Worm (Caenorhabditis elegans): ENCODE measurements around the gene C45G9.10.
A peak's percentile ranks its signal among the peaks of the same experiment; 100 is the strongest.

Gene C45G9.10

ce11 chrIII:5031375-5031836, 30.3 kb downstream of the C45G9.10 start:
- peak; percentile 91 for TF ChIP-seq hlh-6 (tag; optimal IDR thresholded peaks at IDR 0.05)
- TF ChIP-seq ahr-1 (tag; optimal IDR thresholded peaks at IDR 0.05), result peak; percentile 11
- TF ChIP-seq madf-2 (tag; optimal IDR thresholded peaks at IDR 0.05), result peak; percentile 50
- peak; percentile 75 for TF ChIP-seq unc-86 (tag; optimal IDR thresholded peaks at IDR 0.05)
- peak; percentile 95 for TF ChIP-seq elt-2 (tag; optimal IDR thresholded peaks at IDR 0.05)
- peak; percentile 85 for TF ChIP-seq che-1 (tag; optimal IDR thresholded peaks at IDR 0.05)
- peak; percentile 80 for TF ChIP-seq eyg-1 (tag; optimal IDR thresholded peaks at IDR 0.05)
- peak; percentile 78 for TF ChIP-seq hlh-13 (GFP tag; optimal IDR thresholded peaks at IDR 0.05)
- peak; percentile 92 for TF ChIP-seq ceh-18 (tag; optimal IDR thresholded peaks at IDR 0.05)
- peak; percentile 60 for TF ChIP-seq pqm-1 (tag; optimal IDR thresholded peaks at IDR 0.05)
- TF ChIP-seq sox-2 (GFP tag; IDR thresholded peaks at IDR 0.05), result peak; percentile 65
- peak; percentile 38 for TF ChIP-seq Y22D7AL.16 (tag; optimal IDR thresholded peaks at IDR 0.05)
- peak; percentile 54 for TF ChIP-seq hlh-15 (tag; optimal IDR thresholded peaks at IDR 0.05)
- peak; percentile 81 for TF ChIP-seq ceh-31 (tag; optimal IDR thresholded peaks at IDR 0.05)
- TF ChIP-seq fax-1 (tag; optimal IDR thresholded peaks at IDR 0.05), result peak; percentile 81
- peak; percentile 81 for TF ChIP-seq ttx-3 (tag; optimal IDR thresholded peaks at IDR 0.05)
- peak; percentile 92 for TF ChIP-seq dmd-4 (tag; optimal IDR thresholded peaks at IDR 0.05; ENCODE audit: borderline replicate concordance)
- TF ChIP-seq tbx-2 (tag; optimal IDR thresholded peaks at IDR 0.05), result peak; percentile 91
- peak; percentile 86 for TF ChIP-seq K02D7.2 (tag; optimal IDR thresholded peaks at IDR 0.05)
- TF ChIP-seq dve-1 (tag; optimal IDR thresholded peaks at IDR 0.05), result peak; percentile 84
- peak; percentile 39 for TF ChIP-seq ceh-9 (tag; optimal IDR thresholded peaks at IDR 0.05)
- TF ChIP-seq nhr-232 (tag; optimal IDR thresholded peaks at IDR 0.05), result peak; percentile 81
- peak; percentile 83 for TF ChIP-seq ceh-14 (tag; optimal IDR thresholded peaks at IDR 0.05)
- TF ChIP-seq ceh-24 (tag; optimal IDR thresholded peaks at IDR 0.05), result peak; percentile 87
- peak; percentile 96 for TF ChIP-seq ceh-34 (tag; optimal IDR thresholded peaks at IDR 0.05)
- TF ChIP-seq unc-3 (GFP tag; conservative IDR thresholded peaks at IDR 0.05), result peak; percentile 67
- TF ChIP-seq unc-3 (tag; optimal IDR thresholded peaks at IDR 0.05), result peak; percentile 91
- TF ChIP-seq rnt-1 (tag; optimal IDR thresholded peaks at IDR 0.05), result peak; percentile 83
- TF ChIP-seq tbx-7 (tag; optimal IDR thresholded peaks at IDR 0.05), result peak; percentile 55
- peak; percentile 52 for TF ChIP-seq hlh-8 (tag; optimal IDR thresholded peaks at IDR 0.05)
- peak; percentile 77 for TF ChIP-seq lin-11 (tag; optimal IDR thresholded peaks at IDR 0.05)
- peak; percentile 45 for TF ChIP-seq lim-6 (tag; optimal IDR thresholded peaks at IDR 0.05)
- peak; percentile 97 for TF ChIP-seq ets-4 (tag; optimal IDR thresholded peaks at IDR 0.05)
- peak; percentile 39 for TF ChIP-seq K09A11.1 (tag; optimal IDR thresholded peaks at IDR 0.05; ENCODE audit: insufficient read depth)
- TF ChIP-seq sdc-2 (tag; optimal IDR thresholded peaks at IDR 0.05), result peak; percentile 82
- peak; percentile 76 for TF ChIP-seq elt-4 (tag; optimal IDR thresholded peaks at IDR 0.05)
- TF ChIP-seq T23F11.4 (GFP tag; optimal IDR thresholded peaks at IDR 0.05), result peak; percentile 93
- TF ChIP-seq unc-42 (tag; optimal IDR thresholded peaks at IDR 0.05), result peak; percentile 69
- TF ChIP-seq pros-1 (tag; optimal IDR thresholded peaks at IDR 0.05), result peak; percentile 24
- peak; percentile 81 for TF ChIP-seq pat-9 (tag; optimal IDR thresholded peaks at IDR 0.05)
- TF ChIP-seq nfya-1 (tag; optimal IDR thresholded peaks at IDR 0.05), result peak; percentile 72
- peak; percentile 86 for TF ChIP-seq pha-2 (tag; optimal IDR thresholded peaks at IDR 0.05)
- peak; percentile 47 for TF ChIP-seq hlh-30 (tag; optimal IDR thresholded peaks at IDR 0.05; ENCODE audit: insufficient read depth)
- TF ChIP-seq fkh-6 (tag; optimal IDR thresholded peaks at IDR 0.05), result peak; percentile 88
- TF ChIP-seq ref-2 (tag; optimal IDR thresholded peaks at IDR 0.05), result peak; percentile 91
- TF ChIP-seq mec-3 (tag; optimal IDR thresholded peaks at IDR 0.05; ENCODE audit: borderline replicate concordance), result peak; percentile 51
- TF ChIP-seq sox-4 (tag; optimal IDR thresholded peaks at IDR 0.05), result peak; percentile 75
- TF ChIP-seq C08G9.2 (tag; optimal IDR thresholded peaks at IDR 0.05), result peak; percentile 86
- TF ChIP-seq C38D4.7 (GFP tag; optimal IDR thresholded peaks at IDR 0.05), result peak; percentile 78
- peak; percentile 86 for TF ChIP-seq ztf-16 (tag; optimal IDR thresholded peaks at IDR 0.05)
- peak; percentile 87 for TF ChIP-seq syd-9 (tag; optimal IDR thresholded peaks at IDR 0.05)
- TF ChIP-seq ceh-6 (GFP tag; optimal IDR thresholded peaks at IDR 0.05), result peak; percentile 84

Measured in whole organism, late embryonic.